Fruit fly (Drosophila melanogaster) whole organism, embryonic: ENCODE results near the gene CG3902.

Source experiments
- CG12299 ChIP-seq: fragments of 200-800 bp; sonication (Bioruptor generic); optimal IDR thresholded peaks from 2 replicates; lab custom pipeline; 2018; ENCODE audit warnings: missing biosample characterization, mild to moderate bottlenecking, missing genetic modification characterization
- CG4820 ChIP-seq: fragments of 200-800 bp; sonication (Bioruptor generic); optimal IDR thresholded peaks from 3 replicates; lab custom pipeline; 2016; ENCODE audit warnings: missing biosample characterization, missing genetic modification characterization
- ara ChIP-seq: fragments of 200-800 bp; sonication (Bioruptor generic); IDR thresholded peaks from 2 replicates; pipeline ENCODE4 v1.3.6; 2022; ENCODE audit warnings: missing biosample characterization, missing genetic modification characterization
- pb ChIP-seq: fragments of 200-800 bp; sonication (Bioruptor generic); optimal IDR thresholded peaks from 3 replicates; lab custom pipeline; 2016; ENCODE audit warnings: missing biosample characterization, missing genetic modification characterization
- stc ChIP-seq: fragments of 200-800 bp; sonication (Bioruptor generic); IDR thresholded peaks from 2 replicates; pipeline ENCODE4 v1.3.6; 2022; ENCODE audit warnings: missing biosample characterization, missing genetic modification characterization
- vnd ChIP-seq: fragments of 200-800 bp; sonication (Bioruptor generic); IDR thresholded peaks from 3 replicates; pipeline ENCODE4 v1.3.6; 2022; ENCODE audit warnings: missing biosample characterization, missing genetic modification characterization; ENCODE audit not compliant: partially characterized antibody

- TF ChIP-seq vnd (GFP tag; lab: Robert Waterston, UW) (no peak), CG12299 (no peak), ara (GFP tag; lab: Robert Waterston, UW) (no peak), stc (GFP tag; lab: Robert Waterston, UW) (no peak), CG4820 (no peak), pb (GFP tag; lab: Kevin White, UChicago) (no peak)
Observed at dm6 chr3L:18924790-18925189, 26.7 kb upstream of the CG3902 start, which contains the start of gene CG43049.
